Worm (Caenorhabditis elegans) whole organism, L3 larva: ENCODE results near the gene clec-239.

ENCODE experiments used
- R02D3.7 ChIP-seq: fragments of 150-350 bp; optimal IDR thresholded peaks from 2 replicates; lab custom pipeline; 2014; ENCODE audit warnings: missing biosample characterization, missing genetic modification characterization
- aly-2 ChIP-seq: fragments of 150-350 bp; optimal IDR thresholded peaks from 2 replicates; lab custom pipeline; 2014; ENCODE audit warnings: missing biosample characterization, missing genetic modification characterization
- ama-1 ChIP-seq: fragments of 150-350 bp; optimal IDR thresholded peaks from 2 replicates; lab custom pipeline; 2018
- ceh-28 ChIP-seq: fragments of 150-350 bp; optimal IDR thresholded peaks from 2 replicates; lab custom pipeline; 2014; ENCODE audit warnings: missing biosample characterization, missing genetic modification reagents, missing genetic modification characterization
- ceh-82 ChIP-seq: fragments of 150-350 bp; optimal IDR thresholded peaks from 2 replicates; lab custom pipeline; 2014; ENCODE audit warnings: missing biosample characterization, missing genetic modification characterization
- ceh-9 ChIP-seq: sonication (generic microtip); optimal IDR thresholded peaks from 2 replicates; lab custom pipeline; 2018; ENCODE audit warnings: missing biosample characterization, missing genetic modification characterization
- daf-12 ChIP-seq: fragments of 150-350 bp; optimal IDR thresholded peaks from 2 replicates; lab custom pipeline; 2014; ENCODE audit warnings: missing biosample characterization, missing genetic modification reagents, missing genetic modification characterization
- egl-27 ChIP-seq: sonication (generic microtip); optimal IDR thresholded peaks from 4 replicates; lab custom pipeline; 2017; ENCODE audit warnings: missing biosample characterization, missing genetic modification reagents, missing genetic modification characterization
- egl-5 ChIP-seq: fragments of 150-350 bp; optimal IDR thresholded peaks from 2 replicates; lab custom pipeline; 2017; ENCODE audit warnings: missing biosample characterization, missing genetic modification reagents, missing genetic modification characterization, inconsistent platforms
- elt-1 ChIP-seq: fragments of 150-350 bp; optimal IDR thresholded peaks from 2 replicates; lab custom pipeline; 2014; ENCODE audit warnings: missing biosample characterization, missing genetic modification characterization
- elt-2 ChIP-seq: sonication (generic microtip); optimal IDR thresholded peaks from 2 replicates; lab custom pipeline; 2016; ENCODE audit warnings: missing genetic modification reagents, mild to moderate bottlenecking, missing genetic modification characterization, missing compliant biosample characterization
- eor-1 ChIP-seq, 2 experiments: fragments of 150-350 bp; optimal IDR thresholded peaks; 2 replicates each; lab custom pipeline; 2014 to 2018; ENCODE audit warnings: missing biosample characterization in 2 of 2, missing genetic modification characterization in 2 of 2
- fkh-10 ChIP-seq: sonication (generic microtip); optimal IDR thresholded peaks from 2 replicates; lab custom pipeline; 2017; ENCODE audit warnings: missing biosample characterization, missing genetic modification reagents, missing genetic modification characterization
- fkh-2 ChIP-seq: fragments of 150-350 bp; optimal IDR thresholded peaks from 2 replicates; lab custom pipeline; 2014; ENCODE audit warnings: missing biosample characterization, missing genetic modification reagents, missing genetic modification characterization
- lin-15B ChIP-seq: fragments of 150-350 bp; optimal IDR thresholded peaks from 2 replicates; lab custom pipeline; 2014; ENCODE audit warnings: missing biosample characterization, missing genetic modification characterization
- lsy-12 ChIP-seq: sonication (generic microtip); optimal IDR thresholded peaks from 2 replicates; lab custom pipeline; 2016; ENCODE audit warnings: mild to moderate bottlenecking, missing genetic modification characterization, missing compliant biosample characterization
- mdl-1 ChIP-seq: fragments of 150-350 bp; optimal IDR thresholded peaks from 2 replicates; lab custom pipeline; 2014; ENCODE audit warnings: missing biosample characterization, missing genetic modification characterization
- nfya-1 ChIP-seq: sonication (generic microtip); optimal IDR thresholded peaks from 2 replicates; lab custom pipeline; 2017; ENCODE audit warnings: missing genetic modification characterization, mild to moderate bottlenecking, missing compliant biosample characterization, antibody characterized with exemption, moderate library complexity; ENCODE audit not compliant: insufficient read depth
- nhr-11 ChIP-seq: fragments of 150-350 bp; optimal IDR thresholded peaks from 2 replicates; lab custom pipeline; 2014; ENCODE audit warnings: missing biosample characterization, missing genetic modification characterization
- nhr-12 ChIP-seq: fragments of 150-350 bp; optimal IDR thresholded peaks from 2 replicates; lab custom pipeline; 2014; ENCODE audit warnings: missing biosample characterization, missing genetic modification characterization
- nhr-237 ChIP-seq: fragments of 150-350 bp; optimal IDR thresholded peaks from 2 replicates; lab custom pipeline; 2014; ENCODE audit warnings: missing biosample characterization, missing genetic modification characterization
- nhr-25 ChIP-seq: sonication (generic microtip); optimal IDR thresholded peaks from 2 replicates; lab custom pipeline; 2017; ENCODE audit warnings: missing biosample characterization, missing genetic modification characterization
- nhr-28 ChIP-seq: fragments of 150-350 bp; optimal IDR thresholded peaks from 2 replicates; lab custom pipeline; 2014; ENCODE audit warnings: missing biosample characterization, missing genetic modification characterization
- nhr-43 ChIP-seq: sonication (generic microtip); optimal IDR thresholded peaks from 2 replicates; lab custom pipeline; 2016; ENCODE audit warnings: mild to moderate bottlenecking, missing genetic modification characterization, missing compliant biosample characterization; ENCODE audit not compliant: poor library complexity, severe bottlenecking
- nhr-67 ChIP-seq: fragments of 150-350 bp; optimal IDR thresholded peaks from 2 replicates; lab custom pipeline; 2014; ENCODE audit warnings: missing biosample characterization, missing genetic modification characterization
- nhr-76 ChIP-seq: fragments of 150-350 bp; sonication (generic microtip); optimal IDR thresholded peaks from 5 replicates; lab custom pipeline; 2014; ENCODE audit warnings: missing biosample characterization, missing genetic modification characterization
- nhr-77 ChIP-seq: fragments of 150-350 bp; optimal IDR thresholded peaks from 2 replicates; lab custom pipeline; 2014; ENCODE audit warnings: missing biosample characterization, missing genetic modification characterization
- pha-4 ChIP-seq: fragments of 150-350 bp; optimal IDR thresholded peaks from 2 replicates; lab custom pipeline; 2014; ENCODE audit warnings: missing biosample characterization, missing genetic modification reagents, missing genetic modification characterization
- pqm-1 ChIP-seq: fragments of 150-350 bp; optimal IDR thresholded peaks from 2 replicates; lab custom pipeline; 2017; ENCODE audit warnings: missing biosample characterization, missing genetic modification characterization, inconsistent platforms
- sea-2 ChIP-seq: fragments of 150-350 bp; sonication (generic microtip); optimal IDR thresholded peaks from 4 replicates; lab custom pipeline; 2014; ENCODE audit warnings: missing biosample characterization, missing genetic modification reagents, missing genetic modification characterization
- skn-1 ChIP-seq: fragments of 150-350 bp; optimal IDR thresholded peaks from 2 replicates; lab custom pipeline; 2014; ENCODE audit warnings: missing biosample characterization, missing genetic modification characterization
- snpc-4 ChIP-seq: fragments of 150-350 bp; optimal IDR thresholded peaks from 2 replicates; lab custom pipeline; 2014; ENCODE audit warnings: missing biosample characterization, missing genetic modification characterization
- zag-1 ChIP-seq: fragments of 150-350 bp; optimal IDR thresholded peaks from 2 replicates; lab custom pipeline; 2014; ENCODE audit warnings: missing biosample characterization, missing genetic modification characterization

Gene clec-239

DNA sequence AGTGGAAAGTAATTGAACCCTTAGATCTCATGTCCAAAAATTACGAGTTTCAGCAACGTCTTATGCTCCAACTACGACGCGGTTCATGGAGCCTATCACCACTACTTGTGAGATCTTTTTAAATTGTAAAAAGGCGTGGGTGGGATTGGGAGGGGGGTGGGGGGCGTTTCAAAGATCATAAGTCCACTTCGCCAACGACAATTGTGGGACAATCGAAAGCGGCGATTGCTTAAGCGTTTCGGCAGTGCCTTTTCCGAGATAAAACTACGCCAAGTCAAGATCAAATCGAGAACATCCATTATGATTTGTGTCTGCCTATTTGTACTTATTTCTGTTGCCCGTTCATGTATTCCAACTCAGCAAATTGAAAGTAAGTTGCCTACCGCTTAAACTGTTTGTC lies at the start of gene clec-239:
Gene clec-239 (plus strand): TSS at position 301 of the 400 bp plus-strand sequence.
- TF ChIP-seq lin-15B (tag; lab: Kevin White, UChicago) (no peak), pqm-1 (no peak), skn-1 (tag; lab: Kevin White, UChicago) (no peak), fkh-2 (no peak), nhr-11 (no peak), lsy-12 (tag; lab: Kevin White, UChicago) (no peak), nhr-25 (tag; lab: Kevin White, UChicago) (no peak), fkh-10 (GFP tag; lab: Kevin White, UChicago) (no peak), sea-2 (no peak), pha-4 (tag; lab: Kevin White, UChicago) (no peak), snpc-4 (no peak), nhr-76 (tag; lab: Kevin White, UChicago) (no peak), ceh-9 (tag; lab: Kevin White, UChicago) (no peak)

DNA sequence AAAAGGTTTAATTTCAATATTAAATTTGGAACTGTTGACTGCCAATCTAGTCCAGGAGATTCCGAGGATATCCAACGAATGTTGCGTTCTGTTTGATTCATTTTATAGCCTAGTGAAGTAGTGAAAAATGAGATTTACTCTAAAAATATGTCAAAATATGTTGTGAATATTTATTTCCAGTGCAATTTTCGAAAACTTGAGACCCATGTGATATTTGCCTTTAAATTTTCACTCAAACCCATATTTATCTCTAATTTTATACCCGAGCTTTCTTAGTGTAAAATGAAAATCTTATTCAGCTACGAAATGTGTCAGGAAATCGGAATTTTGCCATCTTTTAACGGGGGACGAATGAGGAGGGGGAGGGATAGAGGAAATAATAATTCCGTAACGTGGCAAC lies 46.5 kb upstream of the clec-239 start, which contains the start of gene F09C6.16:
Gene F09C6.16 (minus strand): TSS at position 101 of the 400 bp plus-strand sequence.
- TF ChIP-seq aly-2 (tag; lab: Kevin White, UChicago) = no peak
- no peak for TF ChIP-seq elt-1
- no peak for TF ChIP-seq nhr-67 (tag; lab: Kevin White, UChicago)
- no peak for TF ChIP-seq fkh-2
- no peak for TF ChIP-seq nhr-237 (tag; lab: Kevin White, UChicago)
- no peak for TF ChIP-seq daf-12 (tag; lab: Kevin White, UChicago)
- TF ChIP-seq elt-2 (tag; lab: Kevin White, UChicago) = no peak
- TF ChIP-seq snpc-4 = no peak
- no peak for TF ChIP-seq nhr-43 (tag; lab: Kevin White, UChicago)

DNA sequence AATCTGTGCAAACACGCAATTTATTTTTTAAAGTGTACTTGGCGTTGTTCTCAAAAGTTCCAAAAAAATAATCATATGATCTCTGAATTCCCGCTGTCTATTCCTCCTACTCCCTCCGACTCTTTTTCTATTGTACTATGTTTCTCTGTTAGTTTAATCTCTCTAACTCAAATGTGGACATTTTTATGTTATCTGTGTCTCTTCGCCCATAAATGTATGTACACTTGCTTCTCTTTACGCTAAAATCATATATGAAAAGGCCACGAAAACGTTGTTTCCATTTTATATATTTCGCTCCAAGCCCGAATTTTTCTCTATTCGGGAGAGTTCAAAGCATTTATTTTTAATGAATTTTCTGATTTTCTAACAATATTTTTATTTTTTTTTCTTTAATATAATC lies 45.5 kb upstream of the clec-239 start:
- no peak for TF ChIP-seq nfya-1
- peak; percentile 3 for TF ChIP-seq pqm-1
- no peak for TF ChIP-seq nhr-43 (tag; lab: Kevin White, UChicago)
- TF ChIP-seq elt-2 (tag; lab: Kevin White, UChicago) = peak; percentile 25
- peak; percentile 61 for TF ChIP-seq pha-4 (tag; lab: Kevin White, UChicago)
- TF ChIP-seq nhr-12 (tag; lab: Kevin White, UChicago) = no peak

DNA sequence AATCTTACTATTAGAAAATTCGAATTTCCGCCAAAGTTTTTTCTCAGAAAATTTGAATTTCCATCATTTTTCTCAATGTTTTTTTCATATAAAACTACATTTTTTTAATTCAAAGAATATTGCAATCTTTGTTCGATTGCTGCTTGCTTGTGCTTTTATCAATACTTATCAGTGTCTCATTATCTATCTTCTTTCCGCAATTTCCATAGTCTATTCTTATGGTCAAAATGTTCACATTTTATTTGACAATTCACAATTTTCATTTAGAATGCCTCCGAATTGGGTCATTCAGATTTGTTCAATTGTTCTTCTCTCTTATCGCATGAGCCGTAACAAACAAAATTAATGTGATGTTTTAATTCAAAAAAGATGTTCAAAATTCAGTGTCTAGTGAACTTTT lies 45.0 kb upstream of the clec-239 start:
- peak; percentile 44 for TF ChIP-seq elt-2 (tag; lab: Kevin White, UChicago)
- peak; percentile 10 for TF ChIP-seq pqm-1
- no peak for TF ChIP-seq nhr-77 (tag; lab: Kevin White, UChicago)

DNA sequence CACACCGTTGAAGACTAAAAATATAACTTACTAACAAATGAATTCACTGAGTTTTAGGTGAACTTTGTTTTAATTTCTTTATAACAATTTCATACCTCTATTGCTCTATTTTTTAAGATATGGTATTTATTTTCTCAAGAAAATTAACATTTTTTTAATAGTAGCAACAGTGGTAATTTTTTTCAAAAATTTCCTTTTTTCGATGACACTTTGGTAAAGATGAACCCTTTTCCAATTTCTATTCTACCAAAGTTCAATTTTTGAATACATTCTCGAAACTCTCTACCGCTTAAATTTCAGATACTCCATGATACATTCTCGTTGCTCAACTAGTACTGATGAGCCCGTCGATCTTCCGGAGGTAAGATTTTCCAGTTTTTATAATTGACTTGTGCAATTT lies 44.4 kb upstream of the clec-239 start, which contains the start of gene nhr-116:
Gene nhr-116 (plus strand): TSS at position 301 of the 400 bp plus-strand sequence.
- no peak for TF ChIP-seq sea-2
- no peak for TF ChIP-seq eor-1 (tag; optimal IDR thresholded peaks at IDR 0.05; lab: Kevin White, UChicago)
- no peak for TF ChIP-seq R02D3.7 (tag; lab: Kevin White, UChicago)
- TF ChIP-seq snpc-4 = no peak
- TF ChIP-seq pqm-1 = no peak
- TF ChIP-seq mdl-1 = no peak
- no peak for TF ChIP-seq egl-5 (tag; lab: Kevin White, UChicago)
- TF ChIP-seq ceh-9 (tag; lab: Kevin White, UChicago) = no peak
- TF ChIP-seq ceh-82 = no peak
- TF ChIP-seq nhr-25 (tag; lab: Kevin White, UChicago) = no peak
- TF ChIP-seq elt-1 = no peak
- TF ChIP-seq nfya-1 = no peak
- TF ChIP-seq lin-15B (tag; lab: Kevin White, UChicago) = no peak

DNA sequence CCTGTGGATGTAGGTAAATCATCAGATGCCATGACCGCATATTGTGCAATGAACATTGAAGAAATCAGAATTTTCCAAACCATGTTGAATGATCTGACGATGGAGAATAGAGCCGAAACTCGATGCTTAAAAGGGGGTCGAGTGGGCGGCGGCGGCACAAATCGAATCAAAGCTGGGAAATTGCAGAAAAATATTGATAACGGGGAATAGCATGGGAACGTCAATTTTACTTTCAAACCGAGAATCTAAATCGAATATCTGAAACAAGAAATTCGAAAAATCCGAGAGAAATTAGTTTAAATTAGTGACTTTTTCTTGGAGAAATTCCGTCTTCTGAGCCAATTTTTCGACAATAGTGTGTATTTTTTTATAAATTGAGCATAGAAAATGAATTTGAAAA lies 40.2 kb upstream of the clec-239 start, which contains the start of gene F09C6.10:
Gene F09C6.10 (minus strand): TSS at position 101 of the 400 bp plus-strand sequence.
- TF ChIP-seq elt-1 (no peak), nhr-28 (tag; lab: Kevin White, UChicago) (no peak), daf-12 (tag; lab: Kevin White, UChicago) (no peak), nhr-77 (tag; lab: Kevin White, UChicago) (no peak), zag-1 (tag; lab: Kevin White, UChicago) (no peak), mdl-1 (no peak), nhr-25 (tag; lab: Kevin White, UChicago) (no peak), aly-2 (tag; lab: Kevin White, UChicago) (no peak), egl-27 (no peak), R02D3.7 (tag; lab: Kevin White, UChicago) (no peak), nfya-1 (no peak), ceh-28 (tag; lab: Kevin White, UChicago) (no peak), ama-1 (lab: Kevin White, UChicago) (no peak), nhr-67 (tag; lab: Kevin White, UChicago) (no peak)
